Worm (Caenorhabditis elegans): ENCODE data around the gene E02A10.3.

The E02A10.3 gene

DNA sequence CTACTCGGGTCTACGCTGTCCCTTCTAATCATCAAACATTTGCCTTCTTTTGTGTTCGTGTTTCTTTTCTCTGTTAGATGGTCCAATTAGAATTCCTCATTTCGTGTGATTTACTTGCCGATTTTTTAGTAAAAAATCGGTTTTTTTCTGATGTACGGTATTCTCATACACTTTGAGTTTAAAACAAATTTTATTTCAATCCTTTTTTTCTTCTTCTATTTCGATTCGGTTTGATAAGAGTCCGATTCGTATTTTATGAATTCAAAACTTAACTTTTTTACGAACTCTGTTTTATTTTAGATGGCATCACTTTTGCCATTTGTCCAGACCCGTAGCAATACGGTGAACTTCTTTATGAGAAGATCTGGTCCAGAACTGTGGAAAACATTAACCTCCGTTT lies 16.2 kb upstream of the E02A10.3 start, which contains the start of gene mrps-5:
TSS of gene mrps-5 (plus strand) at position 301 of the 400 bp plus-strand sequence.
- TF ChIP-seq elt-1 (tag; optimal IDR thresholded peaks at IDR 0.05): no peak
- no peak for TF ChIP-seq lsy-2 (tag; optimal IDR thresholded peaks at IDR 0.05)
- no peak for TF ChIP-seq zag-1 (tag; optimal IDR thresholded peaks at IDR 0.05)
- no peak for TF ChIP-seq unc-39 (tag; optimal IDR thresholded peaks at IDR 0.05)
- TF ChIP-seq ceh-16 (tag; optimal IDR thresholded peaks at IDR 0.05): no peak
- no peak for TF ChIP-seq nhr-10 (tag; optimal IDR thresholded peaks at IDR 0.05)
- TF ChIP-seq mab-5 (tag; optimal IDR thresholded peaks at IDR 0.05): no peak
- TF ChIP-seq ZK546.5 (tag; optimal IDR thresholded peaks at IDR 0.05): no peak
- no peak for TF ChIP-seq sma-3 (GFP tag; optimal IDR thresholded peaks at IDR 0.05)
- no peak for TF ChIP-seq blmp-1 (tag; optimal IDR thresholded peaks at IDR 0.05; ENCODE audit: insufficient read depth)
- no peak for TF ChIP-seq lin-39 (tag; optimal IDR thresholded peaks at IDR 0.05)
- no peak for TF ChIP-seq unc-55 (GFP tag; optimal IDR thresholded peaks at IDR 0.05)
- no peak for TF ChIP-seq Y55F3AM.14 (GFP tag; optimal IDR thresholded peaks at IDR 0.05)
- no peak for TF ChIP-seq sem-4 (tag; optimal IDR thresholded peaks at IDR 0.05)
- no peak for TF ChIP-seq F13H6.1 (tag; optimal IDR thresholded peaks at IDR 0.05)
- TF ChIP-seq crh-2 (tag; optimal IDR thresholded peaks at IDR 0.05): no peak
- no peak for TF ChIP-seq lin-13 (GFP tag; optimal IDR thresholded peaks at IDR 0.05)
- no peak for TF ChIP-seq unc-62 (GFP tag; optimal IDR thresholded peaks at IDR 0.05)
- no peak for TF ChIP-seq mdl-1 (tag; optimal IDR thresholded peaks at IDR 0.05)

DNA sequence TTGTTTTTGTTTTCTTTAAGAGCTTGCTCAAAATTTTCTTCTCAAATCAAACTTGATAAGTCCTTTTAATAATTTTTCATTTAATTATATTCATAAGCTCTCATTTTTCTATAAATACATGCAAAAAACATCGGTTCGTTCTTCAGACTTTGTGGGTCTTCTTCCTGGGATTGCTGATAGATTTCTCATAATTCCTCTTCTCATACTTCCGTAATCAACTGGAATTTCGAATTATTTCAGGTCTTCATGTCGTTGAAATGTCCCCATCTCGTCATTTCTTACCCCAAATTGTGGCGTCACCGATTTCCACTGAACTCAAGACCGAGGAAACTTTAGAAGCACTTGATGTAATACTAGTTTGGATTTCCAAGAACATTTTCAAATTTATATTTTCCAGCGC lies 14.5 kb upstream of the E02A10.3 start:
- TF ChIP-seq peb-1 (tag; optimal IDR thresholded peaks at IDR 0.05) (no peak), sma-9 (GFP tag; optimal IDR thresholded peaks at IDR 0.05) (peak; percentile 9), sma-9 (tag; optimal IDR thresholded peaks at IDR 0.05) (no peak)

DNA sequence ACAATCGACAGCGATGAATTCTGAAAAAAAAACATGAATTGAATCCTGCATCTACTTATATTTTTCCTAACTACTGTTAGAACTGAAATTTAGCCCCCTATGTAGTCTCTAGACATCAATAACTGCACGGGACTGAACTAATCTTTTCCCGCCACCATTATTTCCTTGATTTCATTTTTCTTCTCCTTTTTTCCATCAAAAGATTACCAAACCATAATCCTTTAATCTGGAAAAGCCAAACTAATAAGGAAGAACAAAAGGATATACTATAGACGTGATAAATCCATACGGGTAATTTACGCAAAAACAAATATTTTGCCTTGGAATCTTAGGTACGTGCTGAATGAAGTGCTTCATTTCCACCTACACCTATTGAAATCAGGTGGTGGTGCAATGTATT lies 12.1 kb upstream of the E02A10.3 start:
- TF ChIP-seq ceh-82 (tag; optimal IDR thresholded peaks at IDR 0.05) (no peak), gmeb-1 (tag; optimal IDR thresholded peaks at IDR 0.05) (no peak), C34F6.9 (tag; optimal IDR thresholded peaks at IDR 0.05) (no peak), mab-5 (tag; optimal IDR thresholded peaks at IDR 0.05) (no peak), nhr-129 (tag; optimal IDR thresholded peaks at IDR 0.05) (no peak), lsy-2 (tag; optimal IDR thresholded peaks at IDR 0.05) (no peak), ztf-11 (tag; optimal IDR thresholded peaks at IDR 0.05) (no peak), F13H6.1 (tag; optimal IDR thresholded peaks at IDR 0.05) (no peak), unc-62 (GFP tag; optimal IDR thresholded peaks at IDR 0.05) (no peak), nhr-10 (tag; optimal IDR thresholded peaks at IDR 0.05) (no peak), crh-2 (tag; optimal IDR thresholded peaks at IDR 0.05) (no peak), blmp-1 (tag; optimal IDR thresholded peaks at IDR 0.05; ENCODE audit: insufficient read depth) (no peak), lin-11 (tag; optimal IDR thresholded peaks at IDR 0.05) (no peak), nhr-77 (tag; optimal IDR thresholded peaks at IDR 0.05) (no peak), snpc-4 (tag; optimal IDR thresholded peaks at IDR 0.05) (no peak)

DNA sequence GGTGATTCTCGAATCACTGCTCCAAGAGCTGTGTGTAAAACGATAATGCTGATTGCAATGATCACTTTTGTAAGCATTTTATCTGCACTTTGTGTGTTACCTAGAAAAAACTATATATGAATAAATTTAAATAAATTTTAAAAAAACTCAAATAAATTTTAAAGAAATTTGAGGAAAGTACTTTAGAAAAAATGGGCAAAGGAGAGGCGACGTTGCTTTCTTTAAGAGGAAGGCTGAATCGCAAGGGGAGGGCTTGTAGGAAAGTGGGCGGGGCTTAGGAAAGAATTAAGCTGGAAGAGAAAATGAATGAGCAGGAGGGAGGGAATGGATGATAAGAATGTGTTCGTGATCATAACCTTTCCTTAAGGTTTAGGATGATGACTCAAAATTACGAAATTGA lies 11.5 kb upstream of the E02A10.3 start, which contains the start of gene E02A10.4:
TSS of gene E02A10.4 (minus strand) at position 101 of the 400 bp plus-strand sequence.
- TF ChIP-seq elt-3 (tag; optimal IDR thresholded peaks at IDR 0.05) (no peak), C34F6.9 (tag; optimal IDR thresholded peaks at IDR 0.05) (no peak), aly-2 (tag; optimal IDR thresholded peaks at IDR 0.05) (no peak), unc-39 (tag; optimal IDR thresholded peaks at IDR 0.05) (no peak), nhr-237 (tag; optimal IDR thresholded peaks at IDR 0.05) (no peak), snpc-4 (tag; optimal IDR thresholded peaks at IDR 0.05) (no peak), lin-11 (tag; optimal IDR thresholded peaks at IDR 0.05) (no peak), nhr-11 (tag; optimal IDR thresholded peaks at IDR 0.05) (no peak), lin-13 (GFP tag; optimal IDR thresholded peaks at IDR 0.05) (no peak), mdl-1 (tag; optimal IDR thresholded peaks at IDR 0.05) (no peak), sma-9 (GFP tag; optimal IDR thresholded peaks at IDR 0.05) (no peak), sma-9 (tag; optimal IDR thresholded peaks at IDR 0.05) (no peak), nhr-77 (tag; optimal IDR thresholded peaks at IDR 0.05) (no peak), fos-1 (tag; optimal IDR thresholded peaks at IDR 0.05) (no peak), blmp-1 (tag; optimal IDR thresholded peaks at IDR 0.05; ENCODE audit: insufficient read depth) (no peak), Y55F3AM.14 (GFP tag; optimal IDR thresholded peaks at IDR 0.05) (no peak)

DNA sequence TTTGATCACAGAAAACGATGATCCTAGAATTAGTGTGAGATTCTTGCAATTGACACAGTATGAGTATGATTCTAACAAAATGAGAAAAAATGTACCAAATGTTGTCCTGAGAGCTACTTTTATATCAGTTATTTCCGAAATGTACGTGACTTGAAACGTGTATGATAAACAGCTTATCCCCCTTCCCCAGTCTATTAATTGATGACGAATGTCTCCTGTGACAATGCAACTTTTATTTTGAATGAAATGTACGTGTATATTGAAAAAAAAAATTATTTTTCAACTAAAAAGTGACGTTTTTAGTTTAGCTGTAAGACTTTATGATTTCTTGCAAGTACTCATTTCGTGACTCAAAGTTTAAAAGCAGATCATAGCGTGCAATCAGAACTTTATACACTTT lies 9.1 kb upstream of the E02A10.3 start:
- TF ChIP-seq R02D3.7 (tag; optimal IDR thresholded peaks at IDR 0.05): no peak
- TF ChIP-seq nhr-77 (tag; optimal IDR thresholded peaks at IDR 0.05): no peak
- TF ChIP-seq blmp-1 (tag; optimal IDR thresholded peaks at IDR 0.05; ENCODE audit: insufficient read depth): no peak
- no peak for TF ChIP-seq mdl-1 (tag; optimal IDR thresholded peaks at IDR 0.05)
- no peak for TF ChIP-seq elt-1 (tag; optimal IDR thresholded peaks at IDR 0.05)
- no peak for TF ChIP-seq unc-62 (GFP tag; optimal IDR thresholded peaks at IDR 0.05)
- no peak for TF ChIP-seq nhr-237 (tag; optimal IDR thresholded peaks at IDR 0.05)
- no peak for TF ChIP-seq nhr-129 (tag; optimal IDR thresholded peaks at IDR 0.05)
- TF ChIP-seq gmeb-1 (tag; optimal IDR thresholded peaks at IDR 0.05): no peak
- TF ChIP-seq nhr-11 (tag; optimal IDR thresholded peaks at IDR 0.05): no peak
- no peak for TF ChIP-seq nhr-12 (tag; optimal IDR thresholded peaks at IDR 0.05)
- no peak for TF ChIP-seq ztf-1 (GFP tag; conservative IDR thresholded peaks at IDR 0.05)
- no peak for TF ChIP-seq nhr-23 (tag; optimal IDR thresholded peaks at IDR 0.05)
- TF ChIP-seq zag-1 (tag; optimal IDR thresholded peaks at IDR 0.05): no peak
- TF ChIP-seq skn-1 (tag; optimal IDR thresholded peaks at IDR 0.05): no peak
- no peak for TF ChIP-seq F13H6.1 (tag; optimal IDR thresholded peaks at IDR 0.05)
- no peak for TF ChIP-seq lin-11 (tag; optimal IDR thresholded peaks at IDR 0.05)
- TF ChIP-seq nhr-6 (tag; optimal IDR thresholded peaks at IDR 0.05): no peak
